Fruit fly (Drosophila melanogaster) whole organism, embryonic: ENCODE measurements around the gene mag.

ENCODE experiments used
- Antp ChIP-seq: fragments of 200-800 bp; sonication (Bioruptor generic); optimal IDR thresholded peaks from 3 replicates; lab custom pipeline; 2016; ENCODE audit warnings: missing biosample characterization, missing genetic modification characterization
- BEAF-32 ChIP-seq: fragments of 200-800 bp; sonication (Bioruptor generic); optimal IDR thresholded peaks from 3 replicates; lab custom pipeline; 2017; ENCODE audit warnings: missing biosample characterization, missing genetic modification characterization, mild to moderate bottlenecking, moderate library complexity, missing genetic modification reagents
- Bteb2 ChIP-seq: fragments of 200-800 bp; sonication (Bioruptor generic); optimal IDR thresholded peaks from 2 replicates; lab custom pipeline; 2016; ENCODE audit warnings: missing biosample characterization, missing genetic modification characterization
- CG10147 ChIP-seq: fragments of 200-800 bp; sonication (Bioruptor generic); optimal IDR thresholded peaks from 2 replicates; lab custom pipeline; 2019; ENCODE audit warnings: missing biosample characterization, mild to moderate bottlenecking, missing genetic modification characterization, moderate library complexity
- CG11085 ChIP-seq: fragments of 200-800 bp; sonication (Bioruptor generic); IDR thresholded peaks from 2 replicates; pipeline ENCODE4 v1.3.6; 2022; ENCODE audit warnings: missing biosample characterization, missing genetic modification characterization
- CG11504 ChIP-seq: fragments of 200-800 bp; sonication (Bioruptor generic); optimal IDR thresholded peaks from 3 replicates; lab custom pipeline; 2019; ENCODE audit warnings: missing biosample characterization, mild to moderate bottlenecking, missing genetic modification characterization, moderate library complexity
- CG1233 ChIP-seq: fragments of 200-800 bp; sonication (Bioruptor generic); optimal IDR thresholded peaks from 4 replicates; lab custom pipeline; 2018; ENCODE audit warnings: missing biosample characterization, mild to moderate bottlenecking, missing genetic modification characterization
- CG12744 ChIP-seq: fragments of 200-800 bp; sonication (Bioruptor generic); optimal IDR thresholded peaks from 2 replicates; lab custom pipeline; 2016; ENCODE audit warnings: missing biosample characterization, missing genetic modification characterization
- CG12769 ChIP-seq: fragments of 200-800 bp; sonication (Bioruptor generic); optimal IDR thresholded peaks from 2 replicates; lab custom pipeline; 2019; ENCODE audit warnings: missing biosample characterization, mild to moderate bottlenecking, missing genetic modification characterization, moderate library complexity
- CG14014 ChIP-seq: fragments of 200-800 bp; sonication (Bioruptor generic); IDR thresholded peaks from 2 replicates; pipeline ENCODE4 v1.3.6; 2022; ENCODE audit warnings: missing biosample characterization, missing genetic modification characterization
- CG1529 ChIP-seq: fragments of 200-800 bp; sonication (Bioruptor generic); optimal IDR thresholded peaks from 3 replicates; lab custom pipeline; 2018; ENCODE audit warnings: missing biosample characterization, missing genetic modification characterization
- CG16815 ChIP-seq: fragments of 200-800 bp; sonication (Bioruptor generic); optimal IDR thresholded peaks from 3 replicates; lab custom pipeline; 2017; ENCODE audit warnings: missing biosample characterization, mild to moderate bottlenecking, missing genetic modification characterization
- CG17359 ChIP-seq: fragments of 200-800 bp; sonication (Bioruptor generic); optimal IDR thresholded peaks from 3 replicates; lab custom pipeline; 2018; ENCODE audit warnings: missing biosample characterization, mild to moderate bottlenecking, missing genetic modification characterization, moderate library complexity
- CG2116 ChIP-seq: fragments of 200-800 bp; sonication (Bioruptor generic); optimal IDR thresholded peaks from 3 replicates; lab custom pipeline; 2018; ENCODE audit warnings: missing biosample characterization, mild to moderate bottlenecking, missing genetic modification characterization
- CG30020 ChIP-seq: fragments of 200-800 bp; optimal IDR thresholded peaks from 2 replicates; lab custom pipeline; 2019; ENCODE audit warnings: missing biosample characterization, mild to moderate bottlenecking, missing genetic modification characterization, moderate library complexity
- CG3407 ChIP-seq: fragments of 200-800 bp; sonication (Bioruptor generic); optimal IDR thresholded peaks from 2 replicates; lab custom pipeline; 2018; ENCODE audit warnings: missing biosample characterization, mild to moderate bottlenecking, missing genetic modification characterization
- CG34224 ChIP-seq: fragments of 200-800 bp; sonication (Bioruptor generic); IDR thresholded peaks from 3 replicates; pipeline ENCODE4 v1.3.6; 2022; ENCODE audit warnings: missing biosample characterization, missing genetic modification characterization; ENCODE audit not compliant: partially characterized antibody
- CG6765 ChIP-seq: fragments of 200-800 bp; sonication (Bioruptor generic); optimal IDR thresholded peaks from 3 replicates; lab custom pipeline; 2017; ENCODE audit warnings: missing biosample characterization, mild to moderate bottlenecking, missing genetic modification characterization
- CG7271 ChIP-seq: fragments of 200-800 bp; sonication (Bioruptor generic); optimal IDR thresholded peaks from 2 replicates; lab custom pipeline; 2018; ENCODE audit warnings: missing biosample characterization, mild to moderate bottlenecking, missing genetic modification characterization, moderate library complexity
- CG7556 ChIP-seq: fragments of 200-800 bp; sonication (Bioruptor generic); optimal IDR thresholded peaks from 2 replicates; lab custom pipeline; 2017; ENCODE audit warnings: missing biosample characterization, mild to moderate bottlenecking, missing genetic modification characterization
- CG8359 ChIP-seq: fragments of 200-800 bp; sonication (Bioruptor generic); optimal IDR thresholded peaks from 2 replicates; lab custom pipeline; 2017; ENCODE audit warnings: missing biosample characterization, mild to moderate bottlenecking, missing genetic modification characterization, borderline replicate concordance
- CG9215 ChIP-seq: fragments of 200-800 bp; sonication (Bioruptor generic); IDR thresholded peaks from 2 replicates; pipeline ENCODE4 v1.3.6; 2022; ENCODE audit warnings: missing biosample characterization, missing genetic modification characterization
- Doc2 ChIP-seq: fragments of 200-800 bp; sonication (Bioruptor generic); IDR thresholded peaks from 2 replicates; pipeline ENCODE4 v1.3.6; 2022; ENCODE audit warnings: missing biosample characterization, missing genetic modification characterization
- Fer2 ChIP-seq: fragments of 200-800 bp; sonication (Bioruptor generic); optimal IDR thresholded peaks from 2 replicates; lab custom pipeline; 2018; ENCODE audit warnings: missing biosample characterization, mild to moderate bottlenecking, missing genetic modification characterization, moderate library complexity
- Med ChIP-seq: fragments of 200-800 bp; sonication (Bioruptor generic); peaks from one replicate; lab custom pipeline; 2016; ENCODE audit warnings: missing biosample characterization, missing genetic modification characterization, mild to moderate bottlenecking, inconsistent platforms, moderate library complexity
- NfI ChIP-seq: fragments of 200-800 bp; sonication (Bioruptor generic); optimal IDR thresholded peaks from 3 replicates; lab custom pipeline; 2018; ENCODE audit warnings: missing biosample characterization, mild to moderate bottlenecking, missing genetic modification characterization, moderate library complexity
- Side ChIP-seq: fragments of 200-800 bp; sonication (Bioruptor generic); optimal IDR thresholded peaks from 2 replicates; lab custom pipeline; 2016; ENCODE audit warnings: missing biosample characterization, missing genetic modification characterization
- Trl ChIP-seq, 3 experiments: fragments of >200 bp in 2 of 3; fragments of 200-800 bp in 1 of 3; sonication (Bioruptor generic) in 1 of 3; optimal IDR thresholded peaks; 2 replicates in 1 of 3; 3 replicates in 2 of 3; lab custom pipeline; 2016 to 2017; ENCODE audit warnings: missing biosample characterization in 1 of 3, missing genetic modification characterization in 1 of 3
- bsh ChIP-seq, 2 experiments: fragments of 200-800 bp; sonication (Bioruptor generic); optimal IDR thresholded peaks; 2 replicates each; lab custom pipeline; 2017 to 2018; ENCODE audit warnings: mild to moderate bottlenecking in 2 of 2, missing biosample characterization in 2 of 2, missing genetic modification characterization in 2 of 2, moderate library complexity in 1 of 2
- btn ChIP-seq: fragments of 200-800 bp; sonication (Bioruptor generic); optimal IDR thresholded peaks from 2 replicates; lab custom pipeline; 2016; ENCODE audit warnings: missing biosample characterization, missing genetic modification characterization
- cg ChIP-seq: fragments of 200-800 bp; sonication (Bioruptor generic); optimal IDR thresholded peaks from 3 replicates; lab custom pipeline; 2019; ENCODE audit warnings: missing biosample characterization, mild to moderate bottlenecking, missing genetic modification characterization, moderate library complexity
- ci ChIP-seq: fragments of 200-800 bp; sonication (Bioruptor generic); IDR thresholded peaks from 3 replicates; pipeline ENCODE4 v1.3.6; 2022; ENCODE audit warnings: missing biosample characterization, missing genetic modification characterization
- disco-r ChIP-seq: fragments of 200-800 bp; sonication (Bioruptor generic); optimal IDR thresholded peaks from 2 replicates; lab custom pipeline; 2016; ENCODE audit warnings: missing biosample characterization, missing genetic modification characterization
- emc ChIP-seq: fragments of 200-800 bp; sonication (Bioruptor generic); optimal IDR thresholded peaks from 2 replicates; lab custom pipeline; 2016; ENCODE audit warnings: missing biosample characterization, missing genetic modification characterization
- gem ChIP-seq: fragments of 200-800 bp; sonication (Bioruptor generic); optimal IDR thresholded peaks from 2 replicates; lab custom pipeline; 2019; ENCODE audit warnings: missing biosample characterization, mild to moderate bottlenecking, missing genetic modification characterization, moderate library complexity
- ind ChIP-seq: fragments of 200-800 bp; sonication (Bioruptor generic); optimal IDR thresholded peaks from 3 replicates; lab custom pipeline; 2016; ENCODE audit warnings: missing biosample characterization, missing genetic modification characterization
- odd ChIP-seq: fragments of 200-800 bp; sonication (Bioruptor generic); optimal IDR thresholded peaks from 2 replicates; lab custom pipeline; 2017; ENCODE audit warnings: missing biosample characterization, mild to moderate bottlenecking, missing genetic modification characterization
- org-1 ChIP-seq: fragments of 200-800 bp; sonication (Bioruptor generic); optimal IDR thresholded peaks from 2 replicates; lab custom pipeline; 2017; ENCODE audit warnings: missing biosample characterization, missing genetic modification characterization
- peb ChIP-seq: fragments of 200-800 bp; sonication (Bioruptor generic); IDR thresholded peaks from 2 replicates; pipeline ENCODE4 v1.3.6; 2022; ENCODE audit warnings: missing biosample characterization, missing genetic modification characterization
- repo ChIP-seq: fragments of 200-800 bp; sonication (Bioruptor generic); optimal IDR thresholded peaks from 2 replicates; lab custom pipeline; 2016; ENCODE audit warnings: missing biosample characterization, missing genetic modification characterization
- sc ChIP-seq, 3 experiments: fragments of >200 bp in 2 of 3; fragments of 200-800 bp in 1 of 3; sonication (Bioruptor generic) in 1 of 3; optimal IDR thresholded peaks; 2 replicates in 2 of 3; 3 replicates in 1 of 3; lab custom pipeline; 2017; ENCODE audit warnings: mild to moderate bottlenecking in 1 of 3, missing biosample characterization in 1 of 3, missing genetic modification characterization in 1 of 3, missing genetic modification reagents in 1 of 3
- sd ChIP-seq: fragments of 200-800 bp; sonication (Bioruptor generic); optimal IDR thresholded peaks from 3 replicates; lab custom pipeline; 2018; ENCODE audit warnings: missing biosample characterization, mild to moderate bottlenecking, missing genetic modification characterization, moderate library complexity
- sim ChIP-seq: fragments of 200-800 bp; sonication (Bioruptor generic); IDR thresholded peaks from 2 replicates; pipeline ENCODE4 v1.3.6; 2022; ENCODE audit warnings: missing biosample characterization, missing genetic modification characterization
- tgo ChIP-seq: fragments of 200-800 bp; sonication (Bioruptor generic); IDR thresholded peaks from 3 replicates; pipeline ENCODE4 v1.3.6; 2022; ENCODE audit warnings: missing biosample characterization, missing genetic modification characterization
- trem ChIP-seq: fragments of 200-800 bp; optimal IDR thresholded peaks from 3 replicates; lab custom pipeline; 2019; ENCODE audit warnings: missing biosample characterization, mild to moderate bottlenecking, missing genetic modification characterization, moderate library complexity
- unc-4 ChIP-seq: fragments of 200-800 bp; sonication (Bioruptor generic); IDR thresholded peaks from 2 replicates; pipeline ENCODE4 v1.3.6; 2022; ENCODE audit warnings: missing biosample characterization, missing genetic modification characterization; ENCODE audit not compliant: partially characterized antibody
- wor ChIP-seq: fragments of 200-800 bp; sonication (Bioruptor generic); IDR thresholded peaks from 2 replicates; pipeline ENCODE4 v1.3.6; 2022; ENCODE audit warnings: missing biosample characterization, missing genetic modification characterization

Gene mag

DNA sequence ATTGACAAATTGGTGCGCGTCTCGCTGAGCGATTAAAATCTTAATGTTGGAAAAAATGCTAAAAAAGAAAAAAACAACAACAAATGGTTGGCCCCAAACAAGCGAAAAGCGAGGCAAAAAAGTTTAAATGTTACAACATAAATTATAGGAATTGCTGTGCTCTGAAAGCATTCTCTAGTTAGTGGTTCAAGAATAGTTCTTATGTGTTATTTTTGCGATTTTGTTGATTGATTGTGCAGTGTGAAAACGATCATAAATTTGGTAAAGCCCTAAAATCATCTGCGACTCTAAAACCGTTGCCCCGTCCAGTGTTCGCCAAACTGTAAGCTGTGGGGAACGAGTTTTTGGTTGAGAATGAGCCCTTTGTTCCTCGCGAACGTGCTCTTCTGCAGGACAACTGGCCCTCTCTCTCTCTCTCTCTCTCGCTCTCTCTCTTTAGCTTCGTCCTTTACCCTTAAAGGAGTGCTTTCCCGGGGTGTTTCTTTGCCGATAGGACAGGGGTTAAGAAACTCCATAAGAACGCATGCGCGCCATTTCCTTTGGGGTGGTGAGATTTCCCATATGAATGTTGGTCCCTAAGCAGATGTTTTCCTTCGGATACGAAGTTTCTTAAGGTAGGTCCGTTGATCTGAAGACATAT, 17.7 kb upstream of the mag start (continued):
- TF ChIP-seq sc (optimal IDR thresholded peaks at IDR 0.05; lab: Kevin White, UChicago) (no peak), sc (GFP tag; optimal IDR thresholded peaks at IDR 0.05; lab: Kevin White, UChicago) (no peak), CG6765 (GFP tag; lab: Kevin White, UChicago) (no peak), sim (GFP tag; lab: Robert Waterston, UW) (no peak), Med (GFP tag; lab: Kevin White, UChicago) (peak; percentile 28), CG34224 (GFP tag; lab: Robert Waterston, UW) (no peak), CG11085 (no peak), Doc2 (GFP tag; lab: Robert Waterston, UW) (no peak), CG9215 (no peak), org-1 (no peak), emc (no peak), Bteb2 (no peak), gem (no peak), CG30020 (no peak), CG2116 (GFP tag; lab: Kevin White, UChicago) (no peak), sd (peak; percentile 12)

DNA sequence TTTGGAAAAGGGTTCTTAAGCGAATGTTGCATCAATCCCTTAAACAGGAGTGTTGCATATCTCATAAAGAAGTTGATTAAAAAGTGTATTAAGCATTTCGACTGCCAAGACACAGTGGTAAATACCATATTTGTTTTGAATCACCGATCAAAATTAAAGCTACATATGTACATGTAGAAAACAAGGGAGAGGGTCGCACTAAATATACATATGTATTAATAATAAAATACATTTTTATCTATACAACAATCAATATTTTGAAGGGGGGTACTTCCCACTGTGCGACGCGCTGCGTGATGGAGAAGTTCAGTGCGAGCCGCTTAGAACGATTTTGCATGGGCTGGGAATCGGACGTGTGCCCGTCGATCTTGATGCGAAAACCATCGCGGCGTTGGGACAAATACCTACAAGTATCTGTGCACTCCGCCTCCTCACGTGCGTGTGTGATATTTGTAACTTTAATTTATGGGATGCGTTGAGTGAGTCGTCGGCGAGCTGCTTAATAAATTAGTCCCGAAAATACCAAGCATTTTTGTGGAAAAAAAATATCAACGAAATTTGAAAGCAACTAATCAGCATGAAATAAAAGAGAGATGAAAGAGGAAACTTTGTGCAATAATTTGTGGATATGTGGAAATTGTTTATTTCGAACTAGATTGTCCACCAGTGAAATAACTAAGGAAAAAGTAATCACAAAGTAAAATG, 15.5 kb upstream of the mag start:
- TF ChIP-seq sim (GFP tag; lab: Robert Waterston, UW) (peak; percentile 86), BEAF-32 (no peak), CG16815 (GFP tag; lab: Kevin White, UChicago) (peak; percentile 79), repo (peak; percentile 15), Antp (GFP tag; lab: Kevin White, UChicago) (peak; percentile 5), CG14014 (GFP tag; lab: Robert Waterston, UW) (peak; percentile 88), tgo (GFP tag; lab: Robert Waterston, UW) (peak; percentile 91), cg (GFP tag; lab: Kevin White, UChicago) (no peak), odd (GFP tag; lab: Kevin White, UChicago) (peak; percentile 74), CG7556 (GFP tag; lab: Kevin White, UChicago) (peak; percentile 85), CG17359 (tag; lab: Kevin White, UChicago) (peak; percentile 90), CG1529 (GFP tag; lab: Kevin White, UChicago) (peak; percentile 68), peb (GFP tag; lab: Robert Waterston, UW) (peak; percentile 81), Trl (optimal IDR thresholded peaks at IDR 0.05; lab: Kevin White, UChicago) (no peak), Trl (GFP tag; optimal IDR thresholded peaks at IDR 0.05; lab: Kevin White, UChicago) (no peak), NfI (peak; percentile 73), wor (GFP tag; lab: Robert Waterston, UW) (peak; percentile 81), CG7271 (tag; lab: Kevin White, UChicago) (peak; percentile 71), ci (peak; percentile 95), btn (no peak), Side (GFP tag; lab: Kevin White, UChicago) (no peak), bsh (GFP tag; optimal IDR thresholded peaks at IDR 0.05; lab: Kevin White, UChicago) (peak; percentile 78 to 89), CG10147 (GFP tag; lab: Kevin White, UChicago) (peak; percentile 78), CG1233 (GFP tag; lab: Kevin White, UChicago) (peak; percentile 86), CG11504 (peak; percentile 89), disco-r (GFP tag; lab: Kevin White, UChicago) (no peak), CG3407 (GFP tag; lab: Kevin White, UChicago) (peak; percentile 82), unc-4 (GFP tag; lab: Robert Waterston, UW) (no peak), CG12769 (tag; lab: Kevin White, UChicago) (peak; percentile 85), org-1 (peak; percentile 74), Fer2 (tag; lab: Kevin White, UChicago) (peak; percentile 60), CG12744 (GFP tag; lab: Kevin White, UChicago) (peak; percentile 7), CG8359 (GFP tag; lab: Kevin White, UChicago) (peak; percentile 58), ind (peak; percentile 89), trem (tag; lab: Kevin White, UChicago) (peak; percentile 71)
